Fruit fly (Drosophila melanogaster) whole organism, pupa: ENCODE results near the gene CG14693.

ENCODE experiments used
- CG10348 ChIP-seq: fragments of 200-800 bp; sonication (Bioruptor generic); IDR thresholded peaks from 2 replicates; pipeline ENCODE4 v1.3.6; 2022; ENCODE audit warnings: missing biosample characterization, missing genetic modification characterization
- CG12605 ChIP-seq: fragments of 200-800 bp; sonication (Bioruptor generic); IDR thresholded peaks from 2 replicates; pipeline ENCODE4 v1.3.6; 2022; ENCODE audit warnings: missing biosample characterization, missing genetic modification characterization
- CG13204 ChIP-seq: fragments of 200-800 bp; sonication (Bioruptor generic); optimal IDR thresholded peaks from 2 replicates; lab custom pipeline; 2018; ENCODE audit warnings: missing biosample characterization, mild to moderate bottlenecking, missing genetic modification characterization, moderate library complexity
- CG14655 ChIP-seq: fragments of 200-800 bp; sonication (Bioruptor generic); optimal IDR thresholded peaks from 3 replicates; lab custom pipeline; 2017; ENCODE audit warnings: mild to moderate bottlenecking, missing biosample characterization, missing genetic modification reagents, missing genetic modification characterization
- CG15710 ChIP-seq: fragments of 200-800 bp; sonication (Bioruptor generic); optimal IDR thresholded peaks from 2 replicates; lab custom pipeline; 2018; ENCODE audit warnings: missing biosample characterization, mild to moderate bottlenecking, missing genetic modification characterization, moderate library complexity
- CG17806 ChIP-seq: fragments of 200-800 bp; sonication (Bioruptor generic); optimal IDR thresholded peaks from 2 replicates; lab custom pipeline; 2018; ENCODE audit warnings: missing biosample characterization, mild to moderate bottlenecking, missing genetic modification characterization, moderate library complexity
- CG32121 ChIP-seq: fragments of 200-800 bp; sonication (Bioruptor generic); IDR thresholded peaks from 2 replicates; pipeline ENCODE4 v1.3.6; 2022; ENCODE audit warnings: missing biosample characterization, missing genetic modification characterization
- CG34367 ChIP-seq: fragments of 200-800 bp; sonication (Bioruptor generic); optimal IDR thresholded peaks from 2 replicates; lab custom pipeline; 2018; ENCODE audit warnings: missing biosample characterization, mild to moderate bottlenecking, missing genetic modification characterization
- CG4496 ChIP-seq: fragments of 200-800 bp; sonication (Bioruptor generic); IDR thresholded peaks from 3 replicates; pipeline ENCODE4 v1.3.6; 2022; ENCODE audit warnings: missing biosample characterization, missing genetic modification characterization
- CG8159 ChIP-seq: fragments of 200-800 bp; sonication (Bioruptor generic); optimal IDR thresholded peaks from 3 replicates; lab custom pipeline; 2018; ENCODE audit warnings: missing biosample characterization, mild to moderate bottlenecking, missing genetic modification characterization, moderate library complexity
- CG8301 ChIP-seq: fragments of 200-800 bp; sonication (Bioruptor generic); optimal IDR thresholded peaks from 2 replicates; lab custom pipeline; 2018; ENCODE audit warnings: missing biosample characterization, mild to moderate bottlenecking, missing genetic modification characterization
- CG9948 ChIP-seq: fragments of 200-800 bp; sonication (Bioruptor generic); optimal IDR thresholded peaks from 2 replicates; lab custom pipeline; 2018; ENCODE audit warnings: missing biosample characterization, mild to moderate bottlenecking, missing genetic modification characterization, moderate library complexity
- D1 ChIP-seq: fragments of 200-800 bp; sonication (Bioruptor generic); optimal IDR thresholded peaks from 2 replicates; lab custom pipeline; 2018; ENCODE audit warnings: missing biosample characterization, mild to moderate bottlenecking, missing genetic modification characterization, moderate library complexity
- EcR ChIP-seq: fragments of 200-800 bp; sonication (Bioruptor generic); optimal IDR thresholded peaks from 3 replicates; lab custom pipeline; 2019; ENCODE audit warnings: missing biosample characterization, missing genetic modification characterization, mild to moderate bottlenecking, moderate library complexity, missing genetic modification reagents
- Ets98B ChIP-seq: fragments of 200-800 bp; sonication (Bioruptor generic); IDR thresholded peaks from 2 replicates; pipeline ENCODE4 v1.3.6; 2022; ENCODE audit warnings: missing biosample characterization, missing genetic modification characterization
- Pif1A ChIP-seq: fragments of 200-800 bp; sonication (Bioruptor generic); optimal IDR thresholded peaks from 3 replicates; lab custom pipeline; 2016; ENCODE audit warnings: missing biosample characterization, missing genetic modification characterization
- Pif1B ChIP-seq: fragments of 200-800 bp; sonication (Bioruptor generic); optimal IDR thresholded peaks from 3 replicates; lab custom pipeline; 2016; ENCODE audit warnings: missing biosample characterization, missing genetic modification characterization
- Snoo ChIP-seq: fragments of 200-800 bp; sonication (Bioruptor generic); optimal IDR thresholded peaks from 3 replicates; lab custom pipeline; 2017; ENCODE audit warnings: missing biosample characterization, mild to moderate bottlenecking, missing genetic modification characterization, inconsistent platforms
- fd96Ca ChIP-seq: fragments of 200-800 bp; sonication (Bioruptor generic); IDR thresholded peaks from 3 replicates; pipeline ENCODE4 v1.3.6; 2022; ENCODE audit warnings: missing biosample characterization, missing genetic modification characterization
- gl ChIP-seq: fragments of 200-800 bp; sonication (Bioruptor generic); optimal IDR thresholded peaks from 2 replicates; lab custom pipeline; 2018; ENCODE audit warnings: missing biosample characterization, mild to moderate bottlenecking, missing genetic modification characterization
- rn ChIP-seq: fragments of 200-800 bp; sonication (Bioruptor generic); IDR thresholded peaks from 2 replicates; pipeline ENCODE4 v1.3.6; 2022; ENCODE audit warnings: missing biosample characterization, missing genetic modification characterization

Gene CG14693

DNA sequence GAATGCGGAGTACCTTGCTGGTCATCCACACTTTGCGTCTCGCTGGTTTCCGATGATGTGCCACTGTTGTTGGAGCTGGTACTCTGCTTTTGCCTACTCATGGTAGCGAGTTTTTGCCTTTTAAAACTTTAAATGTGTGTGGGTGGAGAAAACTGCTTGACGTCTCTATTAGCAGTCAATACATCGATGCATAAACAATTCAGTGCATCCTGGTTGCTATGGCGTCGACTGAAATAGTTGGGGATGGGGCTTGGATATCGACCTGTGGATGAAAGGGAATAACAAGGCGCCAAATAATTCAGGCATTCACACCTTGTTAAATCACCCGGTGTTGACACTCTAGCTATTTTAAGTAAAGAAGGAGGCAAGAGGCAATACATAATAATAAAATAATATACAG lies 32.7 kb downstream of the CG14693 start, which contains the start of gene CG42633:
Gene CG42633 (minus strand): TSS at position 101 of the 400 bp plus-strand sequence.
- TF ChIP-seq CG8301, result no peak
- TF ChIP-seq CG4496 (GFP tag; lab: Robert Waterston, UW), result no peak
- TF ChIP-seq gl, result no peak
- no peak for TF ChIP-seq Ets98B (GFP tag; lab: Robert Waterston, UW)

DNA sequence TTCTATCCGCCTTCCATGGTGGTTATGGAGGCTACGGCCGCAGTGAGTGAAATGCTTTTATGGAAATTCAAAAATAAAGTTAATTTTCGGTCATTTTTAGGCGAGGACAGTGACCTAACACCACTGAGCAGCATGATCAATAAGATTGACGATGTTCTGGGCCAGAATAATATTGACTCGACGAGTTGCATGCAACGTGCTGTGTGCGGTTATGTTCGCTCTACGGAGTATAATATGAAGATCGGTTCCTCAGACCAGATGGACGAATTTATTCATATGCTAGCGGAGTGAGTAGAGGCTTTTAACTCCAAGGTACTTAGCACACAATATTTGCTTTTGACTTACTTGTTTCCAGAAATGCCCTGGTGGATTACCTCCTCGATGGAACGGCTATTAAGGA lies 34.7 kb downstream of the CG14693 start:
- TF ChIP-seq CG17806 (tag; lab: Kevin White, UChicago), result no peak
- TF ChIP-seq CG12605, result no peak
- no peak for TF ChIP-seq fd96Ca
- no peak for TF ChIP-seq CG10348
- no peak for TF ChIP-seq EcR (GFP tag; lab: Kevin White, UChicago)
- TF ChIP-seq CG8159, result no peak
- no peak for TF ChIP-seq CG14655 (GFP tag; lab: Kevin White, UChicago)
- TF ChIP-seq Pif1B, result no peak
- TF ChIP-seq CG4496 (GFP tag; lab: Robert Waterston, UW), result no peak
- no peak for TF ChIP-seq Pif1A (GFP tag; lab: Kevin White, UChicago)
- no peak for TF ChIP-seq D1 (tag; lab: Kevin White, UChicago)
- TF ChIP-seq CG34367 (tag; lab: Kevin White, UChicago), result no peak
- no peak for TF ChIP-seq CG8301

DNA sequence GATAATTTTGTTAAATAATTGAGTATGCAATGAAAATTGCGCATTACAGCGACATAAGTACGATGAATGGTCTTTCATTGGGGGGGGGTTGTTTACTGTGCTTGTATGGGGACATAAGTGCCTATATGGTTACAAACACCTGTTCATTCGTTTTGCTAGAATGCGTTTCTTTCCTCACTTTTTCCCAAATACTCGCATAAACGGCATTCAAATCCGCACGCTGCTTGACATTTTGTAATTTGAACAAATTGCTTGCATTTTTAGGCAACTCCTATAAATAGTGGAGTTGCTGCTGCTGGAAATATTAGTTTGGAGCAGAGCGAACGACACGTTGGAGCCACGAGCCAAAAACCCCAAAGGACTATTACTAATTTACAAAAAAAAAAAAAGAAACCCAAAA lies 35.6 kb downstream of the CG14693 start, which contains the start of gene Desi:
Gene Desi (plus strand): TSS at position 301 of the 400 bp plus-strand sequence.
- no peak for TF ChIP-seq CG17806 (tag; lab: Kevin White, UChicago)
- no peak for TF ChIP-seq CG8159
- no peak for TF ChIP-seq rn (GFP tag; lab: Robert Waterston, UW)
- TF ChIP-seq CG12605, result no peak
- TF ChIP-seq Pif1B, result no peak
- no peak for TF ChIP-seq CG34367 (tag; lab: Kevin White, UChicago)
- no peak for TF ChIP-seq D1 (tag; lab: Kevin White, UChicago)
- no peak for TF ChIP-seq CG10348
- TF ChIP-seq CG8301, result no peak
- TF ChIP-seq CG14655 (GFP tag; lab: Kevin White, UChicago), result no peak
- TF ChIP-seq CG9948 (tag; lab: Kevin White, UChicago), result no peak

DNA sequence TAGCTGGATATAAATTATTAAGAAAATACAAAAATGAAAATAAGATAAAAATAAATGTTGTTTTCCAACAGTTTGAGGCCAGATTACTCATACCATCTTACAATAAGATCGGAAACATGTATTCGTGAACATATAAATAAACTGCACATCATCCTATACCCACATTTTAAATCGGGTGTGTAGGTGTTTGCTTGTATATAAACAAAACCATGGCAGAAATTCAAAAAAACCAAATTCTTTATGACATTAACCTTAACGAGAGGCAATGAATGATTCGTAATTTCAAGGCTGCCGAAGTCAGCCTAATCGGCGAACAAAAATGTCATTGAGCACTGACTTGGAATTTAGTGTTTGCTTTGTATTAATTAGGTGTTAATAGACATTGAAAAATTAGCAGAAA lies 36.7 kb downstream of the CG14693 start:
- no peak for TF ChIP-seq CG13204
- no peak for TF ChIP-seq CG9948 (tag; lab: Kevin White, UChicago)
- no peak for TF ChIP-seq Pif1B
- no peak for TF ChIP-seq Ets98B (GFP tag; lab: Robert Waterston, UW)
- TF ChIP-seq CG8159, result no peak
- TF ChIP-seq Pif1A (GFP tag; lab: Kevin White, UChicago), result no peak
- no peak for TF ChIP-seq CG15710
- TF ChIP-seq CG17806 (tag; lab: Kevin White, UChicago), result no peak
- TF ChIP-seq EcR (GFP tag; lab: Kevin White, UChicago), result no peak
- TF ChIP-seq rn (GFP tag; lab: Robert Waterston, UW), result no peak
- TF ChIP-seq Snoo (tag; lab: Kevin White, UChicago), result no peak
- TF ChIP-seq D1 (tag; lab: Kevin White, UChicago), result no peak
- TF ChIP-seq, all 21 proteins: peak for 0

DNA sequence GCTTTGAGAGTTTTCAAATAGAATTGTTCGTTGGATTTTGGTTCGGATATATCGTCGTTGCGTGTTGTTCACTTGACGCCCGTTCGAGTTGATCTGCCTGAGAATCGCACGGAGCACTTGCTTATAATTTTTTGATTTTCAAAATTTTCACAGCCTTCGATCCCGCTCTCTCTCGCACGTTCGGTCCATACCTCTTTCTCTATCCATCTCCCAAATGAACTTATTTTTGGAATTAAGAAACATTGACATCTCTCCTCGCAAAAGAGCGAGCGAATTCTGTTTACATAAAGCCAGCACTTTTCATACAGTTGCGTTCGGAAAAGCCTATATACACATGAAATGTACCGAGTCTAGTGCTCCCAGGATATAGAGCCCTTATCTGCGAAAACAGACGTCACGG lies 37.6 kb downstream of the CG14693 start, which contains the start of the genes CG45076, CG45078 and fau:
Gene CG45076 (minus strand): TSS at position 101 of the 400 bp plus-strand sequence.
Gene CG45078 (minus strand): TSS at position 101 of the 400 bp plus-strand sequence.
Gene fau (minus strand): TSS at position 101 of the 400 bp plus-strand sequence.
- TF ChIP-seq Pif1A (GFP tag; lab: Kevin White, UChicago), result no peak
- no peak for TF ChIP-seq CG8159
- no peak for TF ChIP-seq Pif1B

DNA sequence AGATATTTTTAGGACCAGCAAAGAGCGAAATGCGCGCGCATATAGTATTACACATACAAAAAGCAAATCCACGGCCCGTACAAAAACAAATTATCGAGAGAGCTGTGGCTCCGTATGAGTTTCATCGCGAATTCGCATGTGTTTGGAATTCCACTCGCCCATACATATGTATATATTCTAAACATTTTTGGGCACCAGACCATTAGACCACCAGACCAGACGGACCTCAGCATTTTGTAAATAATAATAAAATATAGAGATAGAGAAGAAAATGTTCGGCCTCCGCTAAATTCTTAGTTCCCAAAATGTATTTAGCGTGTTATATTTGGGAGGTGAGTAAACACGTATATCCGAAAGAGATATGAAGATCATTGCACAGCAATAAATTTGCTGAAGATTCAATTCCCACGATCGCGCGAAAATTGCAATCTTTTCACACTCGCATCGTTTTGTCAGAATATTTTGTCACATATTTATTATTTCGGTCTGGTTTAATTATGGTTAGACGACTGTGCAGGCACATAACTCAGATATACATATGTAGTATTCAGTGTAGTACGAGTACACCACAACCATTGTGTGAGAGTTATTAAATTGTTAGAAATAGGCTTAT lies 38.7 kb downstream of the CG14693 start:
- TF ChIP-seq CG4496 (GFP tag; lab: Robert Waterston, UW), result 0 out of 3 replicates have a peak, but pooled peaks have one; percentile 42
- no peak for TF ChIP-seq CG14655 (GFP tag; lab: Kevin White, UChicago)

DNA sequence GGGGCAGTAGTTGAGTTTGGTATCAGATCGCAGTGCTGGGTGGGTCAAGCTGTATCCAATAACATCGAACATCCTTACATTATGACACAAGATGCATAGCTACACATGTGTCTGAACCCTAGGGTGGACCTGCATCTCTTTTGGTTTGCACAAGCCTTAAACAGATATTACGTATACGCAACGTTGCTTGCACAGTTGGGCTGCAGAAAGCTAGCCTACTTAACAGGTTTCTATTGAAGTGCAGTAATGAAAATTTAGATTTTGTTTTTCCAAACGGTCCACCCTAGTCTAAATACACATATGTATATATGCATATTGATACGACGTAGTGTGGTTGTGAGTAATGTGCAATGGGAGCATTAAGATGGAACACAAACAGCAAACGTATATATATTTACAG lies 39.6 kb downstream of the CG14693 start:
- TF ChIP-seq CG9948 (tag; lab: Kevin White, UChicago) (no peak), CG13204 (no peak), Ets98B (GFP tag; lab: Robert Waterston, UW) (peak; percentile 65), EcR (GFP tag; lab: Kevin White, UChicago) (no peak), Pif1A (GFP tag; lab: Kevin White, UChicago) (no peak), CG8159 (no peak), fd96Ca (no peak), CG32121 (GFP tag; lab: Robert Waterston, UW) (peak; percentile 55; the same call in 1 of the 2 replicates), CG10348 (no peak), CG14655 (GFP tag; lab: Kevin White, UChicago) (no peak), CG17806 (tag; lab: Kevin White, UChicago) (no peak), CG8301 (no peak), Snoo (tag; lab: Kevin White, UChicago) (no peak), CG34367 (tag; lab: Kevin White, UChicago) (no peak), gl (no peak), rn (GFP tag; lab: Robert Waterston, UW) (no peak), CG12605 (no peak), D1 (tag; lab: Kevin White, UChicago) (no peak), Pif1B (peak; percentile 51), CG4496 (GFP tag; lab: Robert Waterston, UW) (peak; percentile 88), CG15710 (no peak)
- TF ChIP-seq, all 21 proteins: peak for 4
